Fruit fly (Drosophila melanogaster): ENCODE results near the gene CG15172.

The CG15172 gene

dm6 chr2L:19026491-19027197, 4.4 kb downstream of the CG15172 start (continued):
- peak; percentile 33 for TF ChIP-seq Fer2 (tag; optimal IDR thresholded peaks at IDR 0.05)
- TF ChIP-seq unpg (GFP tag; optimal IDR thresholded peaks at IDR 0.05), result peak; percentile 44
- TF ChIP-seq CG17385 (GFP tag; optimal IDR thresholded peaks at IDR 0.05), result peak; percentile 56
- TF ChIP-seq CG11723 (GFP tag; optimal IDR thresholded peaks at IDR 0.05), result peak; percentile 41
- no peak for TF ChIP-seq CG10321 (GFP tag; IDR thresholded peaks at IDR 0.05)
- TF ChIP-seq ranshi (GFP tag; IDR thresholded peaks at IDR 0.05), result peak; percentile 38; the same call in 1 of the 2 replicates
- TF ChIP-seq CG18262 (tag; optimal IDR thresholded peaks at IDR 0.05), result peak; percentile 51
- TF ChIP-seq CG13296 (GFP tag; optimal IDR thresholded peaks at IDR 0.05), result peak; percentile 77
- no peak for TF ChIP-seq chinmo (GFP tag; IDR thresholded peaks at IDR 0.05; ENCODE audit: partially characterized antibody)
- TF ChIP-seq phol (tag; optimal IDR thresholded peaks at IDR 0.05), result peak; percentile 56
- TF ChIP-seq kah (GFP tag; optimal IDR thresholded peaks at IDR 0.05), result peak; percentile 28
- TF ChIP-seq zfh1 (GFP tag; IDR thresholded peaks at IDR 0.05), result no peak
- TF ChIP-seq Jarid2 (GFP tag; optimal IDR thresholded peaks at IDR 0.05), result peak; percentile 28
- TF ChIP-seq nau (GFP tag; optimal IDR thresholded peaks at IDR 0.05), result peak; percentile 45
- peak; percentile 73 for TF ChIP-seq CG2120 (GFP tag; optimal IDR thresholded peaks at IDR 0.05)
- TF ChIP-seq CG4617 (GFP tag; optimal IDR thresholded peaks at IDR 0.05; ENCODE audit: borderline replicate concordance), result no peak
- TF ChIP-seq TFAM (GFP tag; optimal IDR thresholded peaks at IDR 0.05), result no peak
- TF ChIP-seq CG8924 (tag; optimal IDR thresholded peaks at IDR 0.05), result peak; percentile 72
- TF ChIP-seq ham (GFP tag; IDR thresholded peaks at IDR 0.05), result no peak
- no peak for TF ChIP-seq Mrtf (GFP tag; IDR thresholded peaks at IDR 0.05)
- TF ChIP-seq slbo (GFP tag; IDR thresholded peaks at IDR 0.05), result peak; percentile 52; the same call in 1 of the 2 replicates
- no peak for TF ChIP-seq CG13624 (GFP tag; optimal IDR thresholded peaks at IDR 0.05)
- TF ChIP-seq CG14860 (GFP tag; IDR thresholded peaks at IDR 0.05; ENCODE audit: partially characterized antibody), result no peak
- TF ChIP-seq Atf6 (GFP tag; IDR thresholded peaks at IDR 0.05), result no peak
- TF ChIP-seq CG18476 (GFP tag; optimal IDR thresholded peaks at IDR 0.05), result peak; percentile 0
- peak; percentile 6 for TF ChIP-seq CG16863 (GFP tag; optimal IDR thresholded peaks at IDR 0.05)
- TF ChIP-seq pho (GFP tag; optimal IDR thresholded peaks at IDR 0.05), result peak; percentile 34
- no peak for TF ChIP-seq E2f1 (GFP tag; IDR thresholded peaks at IDR 0.05)
- TF ChIP-seq dpn (GFP tag; optimal IDR thresholded peaks at IDR 0.05), result peak; percentile 23 to 26
- peak; percentile 47 for TF ChIP-seq CG10979 (tag; optimal IDR thresholded peaks at IDR 0.05)
- no peak for TF ChIP-seq CG3838 (GFP tag; optimal IDR thresholded peaks at IDR 0.05)
- TF ChIP-seq Sox102F (GFP tag; optimal IDR thresholded peaks at IDR 0.05), result peak; percentile 55
- peak; percentile 25 for TF ChIP-seq Asciz (GFP tag; optimal IDR thresholded peaks at IDR 0.05)
- TF ChIP-seq twi (tag; optimal IDR thresholded peaks at IDR 0.05), result peak; percentile 10
- peak; percentile 1 for TF ChIP-seq Bteb2 (GFP tag; optimal IDR thresholded peaks at IDR 0.05)
- TF ChIP-seq CG7839 (tag; optimal IDR thresholded peaks at IDR 0.05), result peak; percentile 72
- TF ChIP-seq Sox100B (GFP tag; optimal IDR thresholded peaks at IDR 0.05), result peak; percentile 47
- TF ChIP-seq CrebB (tag; optimal IDR thresholded peaks at IDR 0.05), result peak; percentile 16
- TF ChIP-seq E2f2 (GFP tag; IDR thresholded peaks at IDR 0.05), result peak; percentile 35; the same call in 1 of the 2 replicates
- TF ChIP-seq NfI (GFP tag; optimal IDR thresholded peaks at IDR 0.05), result peak; percentile 65
- peak; percentile 38 for TF ChIP-seq CG9437 (GFP tag; optimal IDR thresholded peaks at IDR 0.05)
- peak; percentile 64 for TF ChIP-seq CG10543 (GFP tag; optimal IDR thresholded peaks at IDR 0.05)
- peak; percentile 55 for TF ChIP-seq CG2712 (tag; optimal IDR thresholded peaks at IDR 0.05)
- peak; percentile 51 for TF ChIP-seq Nf-YC (tag; optimal IDR thresholded peaks at IDR 0.05)
- TF ChIP-seq CG13424 (tag; optimal IDR thresholded peaks at IDR 0.05), result peak; percentile 70
- TF ChIP-seq Fer1 (GFP tag; optimal IDR thresholded peaks at IDR 0.05), result peak; percentile 89
- TF ChIP-seq CG9727 (GFP tag; optimal IDR thresholded peaks at IDR 0.05), result peak; percentile 58
- peak; percentile 23 for TF ChIP-seq CG4328 (GFP tag; optimal IDR thresholded peaks at IDR 0.05)
